Fruit fly (Drosophila melanogaster) whole organism, embryonic: ENCODE measurements around the gene CG6726.

ENCODE experiments used
- Abd-B ChIP-seq: fragments of 200-800 bp; sonication (Bioruptor generic); optimal IDR thresholded peaks from 2 replicates; lab custom pipeline; 2018; ENCODE audit warnings: missing biosample characterization, mild to moderate bottlenecking, missing genetic modification characterization, moderate library complexity
- Bdp1 ChIP-seq: fragments of 200-800 bp; sonication (Bioruptor generic); optimal IDR thresholded peaks from 3 replicates; lab custom pipeline; 2016; ENCODE audit warnings: missing biosample characterization, missing genetic modification characterization
- BtbVII ChIP-seq: fragments of 200-800 bp; sonication (Bioruptor generic); optimal IDR thresholded peaks from 3 replicates; lab custom pipeline; 2017; ENCODE audit warnings: missing biosample characterization, mild to moderate bottlenecking, missing genetic modification characterization
- CG10147 ChIP-seq: fragments of 200-800 bp; sonication (Bioruptor generic); optimal IDR thresholded peaks from 2 replicates; lab custom pipeline; 2019; ENCODE audit warnings: missing biosample characterization, mild to moderate bottlenecking, missing genetic modification characterization, moderate library complexity
- CG11504 ChIP-seq: fragments of 200-800 bp; sonication (Bioruptor generic); optimal IDR thresholded peaks from 3 replicates; lab custom pipeline; 2019; ENCODE audit warnings: missing biosample characterization, mild to moderate bottlenecking, missing genetic modification characterization, moderate library complexity
- CG13296 ChIP-seq: fragments of 200-800 bp; sonication (Bioruptor generic); optimal IDR thresholded peaks from 3 replicates; lab custom pipeline; 2018; ENCODE audit warnings: missing biosample characterization, mild to moderate bottlenecking, missing genetic modification characterization
- CG13424 ChIP-seq: fragments of 200-800 bp; sonication (Bioruptor generic); optimal IDR thresholded peaks from 2 replicates; lab custom pipeline; 2019; ENCODE audit warnings: missing biosample characterization, mild to moderate bottlenecking, missing genetic modification characterization, moderate library complexity
- CG13894 ChIP-seq: fragments of 200-800 bp; sonication (Bioruptor generic); optimal IDR thresholded peaks from 3 replicates; lab custom pipeline; 2018; ENCODE audit warnings: missing biosample characterization, mild to moderate bottlenecking, missing genetic modification characterization, moderate library complexity
- CG14965 ChIP-seq: fragments of 200-800 bp; sonication (Bioruptor generic); optimal IDR thresholded peaks from 2 replicates; lab custom pipeline; 2016; ENCODE audit warnings: missing biosample characterization, missing genetic modification characterization, borderline replicate concordance
- CG15696 ChIP-seq: fragments of 200-800 bp; sonication (Bioruptor generic); optimal IDR thresholded peaks from 2 replicates; lab custom pipeline; 2019; ENCODE audit warnings: missing biosample characterization, mild to moderate bottlenecking, missing genetic modification characterization, moderate library complexity
- CG17612 ChIP-seq: fragments of 200-800 bp; sonication (Bioruptor generic); IDR thresholded peaks from 2 replicates; pipeline ENCODE4 v1.3.6; 2022; ENCODE audit warnings: missing biosample characterization, missing genetic modification characterization
- CG17912 ChIP-seq: fragments of 200-800 bp; sonication (Bioruptor generic); optimal IDR thresholded peaks from 2 replicates; lab custom pipeline; 2018; ENCODE audit warnings: missing biosample characterization, mild to moderate bottlenecking, missing genetic modification characterization
- CG1832 ChIP-seq: fragments of 200-800 bp; sonication (Bioruptor generic); optimal IDR thresholded peaks from 2 replicates; lab custom pipeline; 2017; ENCODE audit warnings: missing biosample characterization, mild to moderate bottlenecking, missing genetic modification characterization, inconsistent platforms
- CG18476 ChIP-seq: fragments of 200-800 bp; sonication (Bioruptor generic); optimal IDR thresholded peaks from 2 replicates; lab custom pipeline; 2016; ENCODE audit warnings: missing biosample characterization, mild to moderate bottlenecking, missing genetic modification characterization
- CG18599 ChIP-seq: fragments of 200-800 bp; sonication (Bioruptor generic); optimal IDR thresholded peaks from 3 replicates; lab custom pipeline; 2017; ENCODE audit warnings: missing biosample characterization, missing genetic modification characterization, mild to moderate bottlenecking, moderate library complexity, missing genetic modification reagents
- CG2120 ChIP-seq: fragments of 200-800 bp; sonication (Bioruptor generic); optimal IDR thresholded peaks from 3 replicates; lab custom pipeline; 2016; ENCODE audit warnings: missing biosample characterization, missing genetic modification characterization
- CG2678 ChIP-seq: fragments of 200-800 bp; sonication (Bioruptor generic); optimal IDR thresholded peaks from 3 replicates; lab custom pipeline; 2019; ENCODE audit warnings: missing biosample characterization, mild to moderate bottlenecking, missing genetic modification characterization, moderate library complexity
- CG30403 ChIP-seq: fragments of 200-800 bp; sonication (Bioruptor generic); optimal IDR thresholded peaks from 3 replicates; lab custom pipeline; 2016; ENCODE audit warnings: missing biosample characterization, missing genetic modification characterization
- CG32532 ChIP-seq: fragments of 200-800 bp; sonication (Bioruptor generic); IDR thresholded peaks from 2 replicates; pipeline ENCODE4 v1.3.6; 2022; ENCODE audit warnings: missing biosample characterization, missing genetic modification characterization
- CG6854 ChIP-seq: fragments of 200-800 bp; sonication (Bioruptor generic); optimal IDR thresholded peaks from 3 replicates; lab custom pipeline; 2017; ENCODE audit warnings: missing biosample characterization, mild to moderate bottlenecking, missing genetic modification characterization
- CG7556 ChIP-seq: fragments of 200-800 bp; sonication (Bioruptor generic); optimal IDR thresholded peaks from 2 replicates; lab custom pipeline; 2017; ENCODE audit warnings: missing biosample characterization, mild to moderate bottlenecking, missing genetic modification characterization
- CG7839 ChIP-seq: fragments of 200-800 bp; sonication (Bioruptor generic); optimal IDR thresholded peaks from 3 replicates; lab custom pipeline; 2018; ENCODE audit warnings: missing biosample characterization, mild to moderate bottlenecking, missing genetic modification characterization, moderate library complexity
- CG9727 ChIP-seq: fragments of 200-800 bp; sonication (Bioruptor generic); optimal IDR thresholded peaks from 3 replicates; lab custom pipeline; 2017; ENCODE audit warnings: missing biosample characterization, mild to moderate bottlenecking, missing genetic modification characterization
- CoRest ChIP-seq: fragments of 200-800 bp; sonication (Bioruptor generic); optimal IDR thresholded peaks from 3 replicates; lab custom pipeline; 2018; ENCODE audit warnings: missing biosample characterization, mild to moderate bottlenecking, missing genetic modification characterization, moderate library complexity
- D19A ChIP-seq: fragments of 200-800 bp; optimal IDR thresholded peaks from 3 replicates; lab custom pipeline; 2019; ENCODE audit warnings: missing biosample characterization, mild to moderate bottlenecking, missing genetic modification characterization, moderate library complexity
- Dek ChIP-seq: fragments of 200-800 bp; sonication (Bioruptor generic); optimal IDR thresholded peaks from 3 replicates; lab custom pipeline; 2019; ENCODE audit warnings: missing biosample characterization, mild to moderate bottlenecking, missing genetic modification characterization, moderate library complexity
- Ets65A ChIP-seq: fragments of 200-800 bp; sonication (Bioruptor generic); peaks from one replicate; lab custom pipeline; 2016; ENCODE audit warnings: missing biosample characterization, missing genetic modification characterization
- Fer1 ChIP-seq: fragments of 200-800 bp; sonication (Bioruptor generic); optimal IDR thresholded peaks from 2 replicates; lab custom pipeline; 2017; ENCODE audit warnings: missing biosample characterization, mild to moderate bottlenecking, missing genetic modification characterization
- Fer3 ChIP-seq: fragments of 200-800 bp; sonication (Bioruptor generic); optimal IDR thresholded peaks from 2 replicates; lab custom pipeline; 2018; ENCODE audit warnings: missing biosample characterization, mild to moderate bottlenecking, missing genetic modification characterization, moderate library complexity
- Hr51 ChIP-seq, 2 experiments: fragments of 200-800 bp; sonication (Bioruptor generic); optimal IDR thresholded peaks; 2 replicates in 1 of 2; 3 replicates in 1 of 2; lab custom pipeline; 2016 to 2018; ENCODE audit warnings: missing biosample characterization in 2 of 2, missing genetic modification characterization in 2 of 2, mild to moderate bottlenecking in 1 of 2, moderate library complexity in 1 of 2
- Mad ChIP-seq: fragments of 200-800 bp; sonication (Bioruptor generic); optimal IDR thresholded peaks from 2 replicates; lab custom pipeline; 2016; ENCODE audit warnings: missing biosample characterization, missing genetic modification characterization
- Med ChIP-seq: fragments of 200-800 bp; sonication (Bioruptor generic); peaks from one replicate; lab custom pipeline; 2016; ENCODE audit warnings: missing biosample characterization, missing genetic modification characterization, mild to moderate bottlenecking, inconsistent platforms, moderate library complexity
- Meics ChIP-seq: fragments of 200-800 bp; sonication (Bioruptor generic); optimal IDR thresholded peaks from 2 replicates; lab custom pipeline; 2017; ENCODE audit warnings: missing biosample characterization, mild to moderate bottlenecking, missing genetic modification characterization
- Nf-YC ChIP-seq: fragments of 200-800 bp; optimal IDR thresholded peaks from 3 replicates; lab custom pipeline; 2019; ENCODE audit warnings: missing biosample characterization, mild to moderate bottlenecking, missing genetic modification characterization, moderate library complexity
- Side ChIP-seq: fragments of 200-800 bp; sonication (Bioruptor generic); optimal IDR thresholded peaks from 2 replicates; lab custom pipeline; 2016; ENCODE audit warnings: missing biosample characterization, missing genetic modification characterization
- ac ChIP-seq: fragments of 200-800 bp; sonication (Bioruptor generic); optimal IDR thresholded peaks from 3 replicates; lab custom pipeline; 2017; ENCODE audit warnings: missing biosample characterization, mild to moderate bottlenecking, missing genetic modification characterization
- bcd ChIP-seq: fragments of 200-800 bp; sonication (Bioruptor generic); optimal IDR thresholded peaks from 2 replicates; lab custom pipeline; 2017; ENCODE audit warnings: missing biosample characterization, mild to moderate bottlenecking, missing genetic modification characterization
- cwo ChIP-seq: fragments of 200-800 bp; sonication (Bioruptor generic); optimal IDR thresholded peaks from 3 replicates; lab custom pipeline; 2017; ENCODE audit warnings: missing biosample characterization, missing genetic modification characterization, mild to moderate bottlenecking, moderate library complexity, missing genetic modification reagents
- dmrt99B ChIP-seq: fragments of 200-800 bp; sonication (Bioruptor generic); optimal IDR thresholded peaks from 2 replicates; lab custom pipeline; 2018; ENCODE audit warnings: missing biosample characterization, mild to moderate bottlenecking, missing genetic modification characterization, moderate library complexity
- dpn ChIP-seq, 2 experiments: fragments of 200-800 bp; sonication (Bioruptor generic); optimal IDR thresholded peaks; 3 replicates each; lab custom pipeline; 2016; ENCODE audit warnings: missing biosample characterization in 2 of 2, missing genetic modification characterization in 2 of 2
- dysf ChIP-seq: fragments of 200-800 bp; sonication (Bioruptor generic); IDR thresholded peaks from 3 replicates; pipeline ENCODE4 v1.3.6; 2022; ENCODE audit warnings: missing biosample characterization, missing genetic modification characterization
- gcm2 ChIP-seq: fragments of 200-800 bp; sonication (Bioruptor generic); optimal IDR thresholded peaks from 2 replicates; lab custom pipeline; 2016; ENCODE audit warnings: missing biosample characterization, missing genetic modification characterization
- grau ChIP-seq: fragments of 200-800 bp; optimal IDR thresholded peaks from 3 replicates; lab custom pipeline; 2019; ENCODE audit warnings: missing biosample characterization, mild to moderate bottlenecking, missing genetic modification characterization, moderate library complexity
- grn ChIP-seq: fragments of 200-800 bp; sonication (Bioruptor generic); optimal IDR thresholded peaks from 3 replicates; lab custom pipeline; 2017; ENCODE audit warnings: missing biosample characterization, missing genetic modification characterization
- gro ChIP-seq: fragments of 200-800 bp; sonication (Bioruptor generic); optimal IDR thresholded peaks from 2 replicates; lab custom pipeline; 2016; ENCODE audit warnings: missing biosample characterization, missing genetic modification characterization
- slbo ChIP-seq: fragments of 200-800 bp; sonication (Bioruptor generic); IDR thresholded peaks from 2 replicates; pipeline ENCODE4 v1.3.6; 2022; ENCODE audit warnings: missing biosample characterization, missing genetic modification characterization
- zfh2 ChIP-seq: fragments of 200-800 bp; sonication (Bioruptor generic); optimal IDR thresholded peaks from 2 replicates; lab custom pipeline; 2016; ENCODE audit warnings: missing biosample characterization, missing genetic modification characterization

CG6726 gene

dm6 chr3R:23110724-23111123 lies 19.2 kb downstream of the CG6726 start (continued):
- TF ChIP-seq CG7839 (tag; lab: Kevin White, UChicago) (peak; percentile 46), dpn (GFP tag; optimal IDR thresholded peaks at IDR 0.05; lab: Kevin White, UChicago) (no peak), grau (tag; lab: Kevin White, UChicago) (peak; percentile 19), CG9727 (peak; percentile 4), CG7556 (GFP tag; lab: Kevin White, UChicago) (peak; percentile 29), CG17612 (GFP tag; lab: Robert Waterston, UW) (0 out of 2 replicates have a peak, but pooled peaks have one; percentile 32), CG2678 (tag; lab: Kevin White, UChicago) (peak; percentile 56), bcd (GFP tag; lab: Kevin White, UChicago) (peak; percentile 30), CG18599 (peak; percentile 68), gcm2 (GFP tag; lab: Kevin White, UChicago) (no peak), ac (GFP tag; lab: Kevin White, UChicago) (no peak), cwo (GFP tag; lab: Kevin White, UChicago) (peak; percentile 8), CG13296 (GFP tag; lab: Kevin White, UChicago) (peak; percentile 1), Abd-B (GFP tag; lab: Kevin White, UChicago) (peak; percentile 10), Ets65A (GFP tag; lab: Kevin White, UChicago) (peak; percentile 54), CG11504 (peak; percentile 44), Fer3 (tag; lab: Kevin White, UChicago) (peak; percentile 41), CG2120 (peak; percentile 48), D19A (tag; lab: Kevin White, UChicago) (peak; percentile 60), CG32532 (no peak), CG14965 (GFP tag; lab: Kevin White, UChicago) (no peak), Fer1 (GFP tag; lab: Kevin White, UChicago) (peak; percentile 40), CG1832 (GFP tag; lab: Kevin White, UChicago) (no peak), CG30403 (GFP tag; lab: Kevin White, UChicago) (peak; percentile 8), grn (GFP tag; lab: Kevin White, UChicago) (no peak), Meics (GFP tag; lab: Kevin White, UChicago) (peak; percentile 31), Med (GFP tag; lab: Kevin White, UChicago) (peak; percentile 86), Dek (tag; lab: Kevin White, UChicago) (no peak), CG18476 (no peak), CG17912 (GFP tag; lab: Kevin White, UChicago) (no peak), zfh2 (GFP tag; lab: Kevin White, UChicago) (peak; percentile 2), dysf (GFP tag; lab: Robert Waterston, UW) (peak; percentile 24; the same call in 1 of the 3 replicates), BtbVII (GFP tag; lab: Kevin White, UChicago) (peak; percentile 43), Mad (GFP tag; lab: Kevin White, UChicago) (no peak), CoRest (tag; lab: Kevin White, UChicago) (peak; percentile 22), CG10147 (GFP tag; lab: Kevin White, UChicago) (peak; percentile 66), slbo (GFP tag; lab: Robert Waterston, UW) (peak; percentile 30; the same call in 1 of the 2 replicates), CG15696 (no peak), Nf-YC (peak; percentile 12), CG6854 (GFP tag; lab: Kevin White, UChicago) (no peak), dmrt99B (tag; lab: Kevin White, UChicago) (peak; percentile 29), CG13424 (tag; lab: Kevin White, UChicago) (peak; percentile 36), Bdp1 (GFP tag; lab: Kevin White, UChicago) (no peak), Hr51 (GFP tag; optimal IDR thresholded peaks at IDR 0.05; lab: Kevin White, UChicago) (peak in 1 of 2 experiments; percentile 18), gro (GFP tag; lab: Kevin White, UChicago) (peak; percentile 39), CG13894 (no peak), Side (GFP tag; lab: Kevin White, UChicago) (no peak)
